Worm (Caenorhabditis elegans) whole organism, L2 larva: ENCODE data around the gene epic-3.
A peak's percentile ranks its signal among the peaks of the same experiment; 100 is the strongest.

ENCODE experiments used
- F13H6.1 ChIP-seq: sonication (generic microtip); optimal IDR thresholded peaks from 2 replicates; lab custom pipeline; 2016; ENCODE audit warnings: missing genetic modification characterization, missing compliant biosample characterization
- Y55F3AM.14 ChIP-seq: fragments of 200-800 bp; sonication (Bioruptor generic); optimal IDR thresholded peaks from 2 replicates; lab custom pipeline; 2018; ENCODE audit warnings: mild to moderate bottlenecking, missing genetic modification characterization, missing compliant biosample characterization
- ZK546.5 ChIP-seq: sonication (generic microtip); optimal IDR thresholded peaks from 2 replicates; lab custom pipeline; 2017; ENCODE audit warnings: missing biosample characterization, missing genetic modification characterization
- alr-1 ChIP-seq: fragments of 150-350 bp; optimal IDR thresholded peaks from 2 replicates; lab custom pipeline; 2014; ENCODE audit warnings: missing biosample characterization, missing genetic modification characterization
- ama-1 ChIP-seq: fragments of 150-350 bp; optimal IDR thresholded peaks from 2 replicates; lab custom pipeline; 2018; ENCODE audit warnings: inconsistent platforms
- blmp-1 ChIP-seq: sonication (generic microtip); optimal IDR thresholded peaks from 2 replicates; lab custom pipeline; 2017; ENCODE audit warnings: missing genetic modification characterization, mild to moderate bottlenecking, missing compliant biosample characterization, antibody characterized with exemption, moderate library complexity; ENCODE audit not compliant: insufficient read depth
- ceh-82 ChIP-seq: fragments of 150-350 bp; optimal IDR thresholded peaks from 2 replicates; lab custom pipeline; 2014; ENCODE audit warnings: missing biosample characterization, missing genetic modification characterization
- crh-2 ChIP-seq: sonication (generic microtip); optimal IDR thresholded peaks from 2 replicates; lab custom pipeline; 2017; ENCODE audit warnings: missing biosample characterization, missing genetic modification characterization
- dmd-4 ChIP-seq: sonication (generic microtip); optimal IDR thresholded peaks from 2 replicates; lab custom pipeline; 2017; ENCODE audit warnings: missing biosample characterization, missing genetic modification characterization
- egl-27 ChIP-seq: sonication (generic microtip); optimal IDR thresholded peaks from 3 replicates; lab custom pipeline; 2017; ENCODE audit warnings: missing biosample characterization, missing genetic modification reagents, missing genetic modification characterization
- elt-1 ChIP-seq: fragments of 150-350 bp; optimal IDR thresholded peaks from 2 replicates; lab custom pipeline; 2014; ENCODE audit warnings: missing biosample characterization, missing genetic modification characterization
- elt-3 ChIP-seq: sonication (generic microtip); optimal IDR thresholded peaks from 2 replicates; lab custom pipeline; 2017; ENCODE audit warnings: missing biosample characterization, missing genetic modification characterization
- fos-1 ChIP-seq: fragments of 150-350 bp; optimal IDR thresholded peaks from 2 replicates; lab custom pipeline; 2014; ENCODE audit warnings: missing biosample characterization, missing genetic modification characterization
- lin-11 ChIP-seq: fragments of 150-350 bp; sonication (generic microtip); optimal IDR thresholded peaks from 2 replicates; lab custom pipeline; 2014; ENCODE audit warnings: missing biosample characterization, missing genetic modification characterization, inconsistent platforms, mixed read lengths
- lin-13 ChIP-seq: fragments of 150-350 bp; optimal IDR thresholded peaks from 2 replicates; lab custom pipeline; 2014; ENCODE audit warnings: missing biosample characterization, missing genetic modification reagents, missing genetic modification characterization
- lsy-2 ChIP-seq, 2 experiments: fragments of 150-350 bp in 1 of 2; sonication (generic microtip) in 1 of 2; optimal IDR thresholded peaks; 2 replicates each; lab custom pipeline; 2014 to 2017; ENCODE audit warnings: missing biosample characterization in 2 of 2, missing genetic modification characterization in 2 of 2
- mab-5 ChIP-seq: fragments of 150-350 bp; optimal IDR thresholded peaks from 2 replicates; lab custom pipeline; 2014; ENCODE audit warnings: missing biosample characterization, missing genetic modification characterization
- mbf-1 ChIP-seq: sonication (generic microtip); optimal IDR thresholded peaks from 2 replicates; lab custom pipeline; 2017; ENCODE audit warnings: missing biosample characterization, missing genetic modification characterization
- nhr-10 ChIP-seq: sonication (generic microtip); optimal IDR thresholded peaks from 2 replicates; lab custom pipeline; 2017; ENCODE audit warnings: missing biosample characterization, missing genetic modification characterization
- nhr-11 ChIP-seq: fragments of 150-350 bp; optimal IDR thresholded peaks from 2 replicates; lab custom pipeline; 2014; ENCODE audit warnings: missing biosample characterization, missing genetic modification characterization
- nhr-12 ChIP-seq: fragments of 150-350 bp; optimal IDR thresholded peaks from 2 replicates; lab custom pipeline; 2014; ENCODE audit warnings: missing biosample characterization, missing genetic modification characterization
- nhr-21 ChIP-seq: fragments of 150-350 bp; optimal IDR thresholded peaks from 2 replicates; lab custom pipeline; 2014; ENCODE audit warnings: missing biosample characterization, missing genetic modification characterization
- nhr-237 ChIP-seq: fragments of 150-350 bp; optimal IDR thresholded peaks from 2 replicates; lab custom pipeline; 2014; ENCODE audit warnings: missing biosample characterization, missing genetic modification characterization
- nhr-25 ChIP-seq: fragments of 150-350 bp; sonication (generic microtip); optimal IDR thresholded peaks from 3 replicates; lab custom pipeline; 2014; ENCODE audit warnings: missing biosample characterization, missing genetic modification characterization
- nhr-6 ChIP-seq: fragments of 150-350 bp; optimal IDR thresholded peaks from 2 replicates; lab custom pipeline; 2014; ENCODE audit warnings: missing biosample characterization, missing genetic modification characterization
- peb-1 ChIP-seq: fragments of 150-350 bp; optimal IDR thresholded peaks from 2 replicates; lab custom pipeline; 2014; ENCODE audit warnings: missing biosample characterization, missing genetic modification characterization
- skn-1 ChIP-seq: sonication (generic microtip); optimal IDR thresholded peaks from 2 replicates; lab custom pipeline; 2017; ENCODE audit warnings: missing biosample characterization, missing genetic modification characterization
- sma-3 ChIP-seq: sonication (generic microtip); optimal IDR thresholded peaks from 2 replicates; lab custom pipeline; 2016; ENCODE audit warnings: missing genetic modification reagents, missing genetic modification characterization, missing compliant biosample characterization
- sma-9 ChIP-seq, 2 experiments: fragments of 150-350 bp in 1 of 2; sonication (generic microtip) in 1 of 2; optimal IDR thresholded peaks; 2 replicates each; lab custom pipeline; 2014 to 2016; ENCODE audit warnings: missing genetic modification characterization in 2 of 2, mild to moderate bottlenecking in 1 of 2, missing biosample characterization in 1 of 2, missing compliant biosample characterization in 1 of 2, missing genetic modification reagents in 1 of 2, moderate library complexity in 1 of 2
- snpc-4 ChIP-seq: fragments of 150-350 bp; optimal IDR thresholded peaks from 2 replicates; lab custom pipeline; 2014; ENCODE audit warnings: missing biosample characterization, missing genetic modification characterization
- unc-39 ChIP-seq: fragments of 150-350 bp; optimal IDR thresholded peaks from 2 replicates; lab custom pipeline; 2014; ENCODE audit warnings: missing biosample characterization, missing genetic modification characterization
- unc-55 ChIP-seq: fragments of 150-350 bp; sonication (generic microtip); optimal IDR thresholded peaks from 3 replicates; lab custom pipeline; 2014; ENCODE audit warnings: missing biosample characterization, missing genetic modification reagents, missing genetic modification characterization
- ztf-1 ChIP-seq: fragments of 200-800 bp; sonication (Bioruptor generic); conservative IDR thresholded peaks from 2 replicates; pipeline ENCODE4 v1.3.6; 2022; ENCODE audit warnings: missing genetic modification characterization, missing compliant biosample characterization
- ztf-11 ChIP-seq: sonication (generic microtip); optimal IDR thresholded peaks from 2 replicates; lab custom pipeline; 2017; ENCODE audit warnings: missing biosample characterization, missing genetic modification characterization

Gene epic-3

DNA sequence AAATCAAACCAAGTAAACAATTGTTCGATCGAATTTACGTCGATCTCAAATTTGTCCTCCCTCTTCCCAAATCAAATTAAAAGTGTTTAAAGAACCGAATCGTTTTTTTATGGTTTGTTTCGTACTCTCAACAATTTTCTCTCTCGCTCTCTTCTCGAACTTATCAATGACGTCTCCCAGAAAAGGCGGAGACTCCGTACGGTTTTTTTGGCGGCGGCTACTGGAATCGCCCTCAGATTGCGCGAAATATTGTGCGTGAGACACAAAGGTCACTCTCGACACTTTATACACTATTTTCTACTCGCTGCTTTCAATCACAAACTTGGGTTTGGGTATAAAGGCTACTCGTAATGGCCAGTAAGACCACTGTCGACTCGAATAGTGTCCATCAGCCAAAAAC lies 3.7 kb downstream of the epic-3 start, which contains the start of gene epic-2:
Gene epic-2 (plus strand): TSS at position 317 of the 400 bp plus-strand sequence.
- TF ChIP-seq mbf-1 (tag; lab: Kevin White, UChicago) (no peak), F13H6.1 (tag; lab: Kevin White, UChicago) (no peak), nhr-25 (tag; lab: Kevin White, UChicago) (peak; percentile 29), sma-3 (GFP tag; lab: Kevin White, UChicago) (peak; percentile 9), ama-1 (lab: Kevin White, UChicago) (peak; percentile 53), ZK546.5 (tag; lab: Kevin White, UChicago) (no peak), elt-1 (tag; lab: Kevin White, UChicago) (no peak)

DNA sequence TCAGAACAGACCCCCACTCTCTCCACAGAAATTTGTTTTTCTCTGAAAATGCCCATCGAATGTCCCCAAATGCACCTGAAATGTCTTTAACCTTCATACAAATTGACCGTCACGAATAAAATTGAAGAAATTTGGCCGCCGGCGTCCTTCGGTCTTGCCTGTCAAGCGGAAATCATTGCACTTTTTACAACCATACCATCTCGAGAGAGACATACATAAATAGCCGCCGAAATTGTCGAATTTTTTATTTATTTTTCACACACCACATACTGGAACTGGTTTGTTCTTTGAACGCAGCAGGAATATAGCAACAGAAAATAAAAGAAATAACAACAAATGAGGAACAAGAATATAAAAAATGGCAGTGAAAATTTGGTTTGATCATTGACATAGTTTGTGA lies 8.5 kb downstream of the epic-3 start:
- TF ChIP-seq nhr-25 (tag; lab: Kevin White, UChicago), result peak; percentile 74
- TF ChIP-seq lsy-2 (tag; optimal IDR thresholded peaks at IDR 0.05; lab: Kevin White, UChicago), result no peak

ce11 chrIV:1713618-1714017 lies 10.6 kb downstream of the epic-3 start:
- TF ChIP-seq ama-1 (lab: Kevin White, UChicago), result no peak
- no peak for TF ChIP-seq mab-5 (tag; lab: Kevin White, UChicago)
- no peak for TF ChIP-seq Y55F3AM.14
- no peak for TF ChIP-seq elt-1 (tag; lab: Kevin White, UChicago)
- no peak for TF ChIP-seq nhr-11
- TF ChIP-seq peb-1 (tag; lab: Kevin White, UChicago), result no peak
- TF ChIP-seq nhr-10 (tag; lab: Kevin White, UChicago), result no peak
- no peak for TF ChIP-seq unc-55 (GFP tag; lab: Kevin White, UChicago)
- TF ChIP-seq sma-9 (GFP tag; optimal IDR thresholded peaks at IDR 0.05; lab: Kevin White, UChicago), result no peak
- no peak for TF ChIP-seq sma-9 (tag; optimal IDR thresholded peaks at IDR 0.05; lab: Kevin White, UChicago)
- TF ChIP-seq elt-3 (tag; lab: Kevin White, UChicago), result no peak
- no peak for TF ChIP-seq blmp-1 (tag; lab: Kevin White, UChicago)
- no peak for TF ChIP-seq ztf-1 (GFP tag; lab: Robert Waterston, UW)
- TF ChIP-seq, all 48 proteins: peak for 0

DNA sequence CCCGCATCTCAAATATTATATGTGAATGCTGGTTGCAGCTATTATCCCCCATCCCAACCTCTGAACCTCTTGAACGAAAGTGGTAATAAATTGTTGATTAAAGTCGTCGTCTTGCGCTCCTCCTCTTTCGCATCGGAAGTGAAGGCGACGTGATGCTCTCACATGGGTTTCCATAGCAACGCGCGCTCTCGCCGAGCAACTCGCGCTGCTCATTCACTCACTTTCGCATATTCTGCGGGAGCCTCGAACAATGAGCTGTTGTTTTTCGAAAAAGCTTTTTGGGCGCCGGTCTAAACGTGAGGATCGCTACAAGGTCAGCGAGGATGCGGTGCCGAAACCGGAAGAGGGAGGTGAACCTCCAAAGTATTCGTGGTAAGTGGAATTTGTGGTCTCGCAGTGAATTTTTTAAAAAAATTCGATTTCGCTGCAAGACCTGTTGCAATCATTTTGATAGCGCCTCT lies 13.1 kb downstream of the epic-3 start, which contains the start of gene rpi-2:
Gene rpi-2 (plus strand): TSS at position 234 of the 461 bp plus-strand sequence.
- TF ChIP-seq unc-39 (no peak), snpc-4 (tag; lab: Kevin White, UChicago) (no peak), lin-13 (GFP tag; lab: Kevin White, UChicago) (peak; percentile 30), lsy-2 (tag; optimal IDR thresholded peaks at IDR 0.05; lab: Kevin White, UChicago) (peak in 1 of 2 experiments; percentile 12), nhr-25 (tag; lab: Kevin White, UChicago) (peak; percentile 22), ZK546.5 (tag; lab: Kevin White, UChicago) (peak; percentile 50), nhr-12 (no peak)

DNA sequence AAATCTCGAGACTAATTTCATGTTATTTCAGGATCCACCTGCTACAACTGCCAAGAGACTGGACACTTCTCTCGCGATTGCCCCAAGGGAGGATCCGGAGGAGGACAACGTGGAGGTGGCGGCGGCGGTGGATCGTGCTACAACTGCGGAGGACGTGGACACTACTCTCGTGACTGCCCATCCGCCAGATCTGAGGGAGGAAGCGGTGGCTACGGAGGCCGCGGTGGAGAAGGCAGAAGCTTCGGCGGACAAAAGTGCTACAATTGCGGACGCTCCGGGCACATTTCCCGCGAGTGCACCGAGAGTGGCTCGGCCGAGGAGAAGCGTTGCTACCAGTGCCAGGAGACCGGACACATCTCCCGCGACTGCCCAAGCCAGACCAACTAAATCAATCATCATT lies 13.6 kb downstream of the epic-3 start:
- TF ChIP-seq skn-1 (no peak), nhr-21 (no peak), unc-55 (GFP tag; lab: Kevin White, UChicago) (no peak), fos-1 (tag; lab: Kevin White, UChicago) (no peak), alr-1 (no peak), nhr-12 (no peak), ztf-11 (tag; lab: Kevin White, UChicago) (no peak), nhr-6 (tag; lab: Kevin White, UChicago) (no peak), ztf-1 (GFP tag; lab: Robert Waterston, UW) (no peak), dmd-4 (tag; lab: Kevin White, UChicago) (no peak), nhr-237 (tag; lab: Kevin White, UChicago) (no peak), F13H6.1 (tag; lab: Kevin White, UChicago) (no peak), ceh-82 (no peak), crh-2 (no peak), lin-11 (tag; lab: Kevin White, UChicago) (no peak), egl-27 (no peak), sma-3 (GFP tag; lab: Kevin White, UChicago) (no peak)
